Worm (Caenorhabditis elegans): ENCODE data around the gene C08B6.18.

DNA sequence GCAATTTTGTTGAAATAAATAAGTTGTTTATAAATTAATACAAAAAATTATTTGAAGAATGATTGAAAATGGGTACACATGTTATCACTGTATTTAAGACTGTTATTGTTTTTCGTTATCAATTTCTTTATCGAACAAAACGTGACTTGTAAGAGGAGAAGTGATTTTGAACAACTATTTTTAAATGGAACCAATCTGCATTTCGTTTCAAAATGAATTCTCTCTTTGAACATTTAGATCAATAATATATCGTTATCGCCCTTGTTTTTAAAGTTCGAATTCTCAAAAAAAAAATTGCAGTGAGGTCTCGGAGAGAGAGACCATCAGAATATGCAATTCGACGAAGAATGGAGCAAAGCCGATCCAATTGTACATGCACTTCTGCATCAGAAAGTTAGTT, 45.3 kb upstream of the C08B6.18 start, which contains the start of gene cul-5:
- no peak for TF ChIP-seq T22C8.4 (GFP tag; IDR thresholded peaks at IDR 0.05)
- TF ChIP-seq flt-1 (GFP tag; IDR thresholded peaks at IDR 0.05): no peak
- TF ChIP-seq med-1 (GFP tag; optimal IDR thresholded peaks at IDR 0.05; ENCODE audit: insufficient read depth): no peak
- TF ChIP-seq cog-1 (tag; optimal IDR thresholded peaks at IDR 0.05): no peak
